Fruit fly (Drosophila melanogaster) whole organism, embryonic: ENCODE measurements around the gene Obp28a.

ENCODE experiments used
- ATbp ChIP-seq: fragments of 200-800 bp; sonication (Bioruptor generic); optimal IDR thresholded peaks from 2 replicates; lab custom pipeline; 2017; ENCODE audit warnings: missing biosample characterization, mild to moderate bottlenecking, missing genetic modification characterization, missing genetic modification reagents
- Antp ChIP-seq: fragments of 200-800 bp; sonication (Bioruptor generic); optimal IDR thresholded peaks from 3 replicates; lab custom pipeline; 2016; ENCODE audit warnings: missing biosample characterization, missing genetic modification characterization
- B-H1 ChIP-seq: fragments of 200-800 bp; sonication (Bioruptor generic); IDR thresholded peaks from 3 replicates; pipeline ENCODE4 v1.3.6; 2022; ENCODE audit warnings: missing biosample characterization, missing genetic modification characterization
- CG1024 ChIP-seq: fragments of 200-800 bp; sonication (Bioruptor generic); IDR thresholded peaks from 2 replicates; pipeline ENCODE4 v1.3.6; 2022; ENCODE audit warnings: missing biosample characterization, missing genetic modification characterization
- CG10267 ChIP-seq: fragments of 200-800 bp; sonication (Bioruptor generic); optimal IDR thresholded peaks from 2 replicates; lab custom pipeline; 2018; ENCODE audit warnings: missing biosample characterization, mild to moderate bottlenecking, missing genetic modification characterization, moderate library complexity
- CG10321 ChIP-seq: fragments of 200-800 bp; sonication (Bioruptor generic); IDR thresholded peaks from 2 replicates; pipeline ENCODE4 v1.3.6; 2022; ENCODE audit warnings: missing biosample characterization, missing genetic modification characterization
- CG10959 ChIP-seq: fragments of 200-800 bp; sonication (Bioruptor generic); IDR thresholded peaks from 2 replicates; pipeline ENCODE4 v1.3.6; 2022; ENCODE audit warnings: missing biosample characterization, missing genetic modification characterization
- CG1233 ChIP-seq: fragments of 200-800 bp; sonication (Bioruptor generic); optimal IDR thresholded peaks from 4 replicates; lab custom pipeline; 2018; ENCODE audit warnings: missing biosample characterization, mild to moderate bottlenecking, missing genetic modification characterization
- CG1602 ChIP-seq: fragments of 200-800 bp; sonication (Bioruptor generic); optimal IDR thresholded peaks from 3 replicates; lab custom pipeline; 2016; ENCODE audit warnings: missing biosample characterization, missing genetic modification characterization
- CG1603 ChIP-seq: fragments of 200-800 bp; sonication (Bioruptor generic); optimal IDR thresholded peaks from 2 replicates; lab custom pipeline; 2019; ENCODE audit warnings: missing biosample characterization, mild to moderate bottlenecking, missing genetic modification characterization, moderate library complexity
- CG16779 ChIP-seq: fragments of 200-800 bp; sonication (Bioruptor generic); IDR thresholded peaks from 2 replicates; pipeline ENCODE4 v1.3.6; 2022; ENCODE audit warnings: missing biosample characterization, missing genetic modification characterization
- CG17186 ChIP-seq: fragments of 200-800 bp; sonication (Bioruptor generic); optimal IDR thresholded peaks from 3 replicates; lab custom pipeline; 2017; ENCODE audit warnings: missing biosample characterization, missing genetic modification reagents, missing genetic modification characterization
- CG17385 ChIP-seq: fragments of 200-800 bp; sonication (Bioruptor generic); optimal IDR thresholded peaks from 3 replicates; lab custom pipeline; 2018; ENCODE audit warnings: missing biosample characterization, mild to moderate bottlenecking, missing genetic modification characterization
- CG17802 ChIP-seq: fragments of 200-800 bp; sonication (Bioruptor generic); optimal IDR thresholded peaks from 2 replicates; lab custom pipeline; 2018; ENCODE audit warnings: missing biosample characterization, mild to moderate bottlenecking, missing genetic modification characterization, moderate library complexity
- CG1792 ChIP-seq: fragments of 200-800 bp; sonication (Bioruptor generic); optimal IDR thresholded peaks from 2 replicates; lab custom pipeline; 2016; ENCODE audit warnings: missing biosample characterization, missing genetic modification characterization
- CG18599 ChIP-seq: fragments of 200-800 bp; sonication (Bioruptor generic); optimal IDR thresholded peaks from 3 replicates; lab custom pipeline; 2017; ENCODE audit warnings: missing biosample characterization, missing genetic modification characterization, mild to moderate bottlenecking, moderate library complexity, missing genetic modification reagents
- CG3281 ChIP-seq: fragments of 200-800 bp; sonication (Bioruptor generic); optimal IDR thresholded peaks from 3 replicates; lab custom pipeline; 2017; ENCODE audit warnings: missing biosample characterization, mild to moderate bottlenecking, missing genetic modification characterization
- CG33213 ChIP-seq: fragments of 200-800 bp; sonication (Bioruptor generic); optimal IDR thresholded peaks from 3 replicates; lab custom pipeline; 2016; ENCODE audit warnings: missing biosample characterization, missing genetic modification characterization
- CG34422 ChIP-seq: fragments of 200-800 bp; sonication (Bioruptor generic); IDR thresholded peaks from 3 replicates; pipeline ENCODE4 v1.3.6; 2022; ENCODE audit warnings: missing biosample characterization, missing genetic modification characterization
- CG5953 ChIP-seq: fragments of 200-800 bp; sonication (Bioruptor generic); IDR thresholded peaks from 2 replicates; pipeline ENCODE4 v1.3.6; 2022; ENCODE audit warnings: missing biosample characterization, missing genetic modification characterization
- CG7928 ChIP-seq: fragments of 200-800 bp; sonication (Bioruptor generic); optimal IDR thresholded peaks from 2 replicates; lab custom pipeline; 2017; ENCODE audit warnings: missing biosample characterization, mild to moderate bottlenecking, missing genetic modification characterization
- CG8089 ChIP-seq: fragments of 200-800 bp; sonication (Bioruptor generic); optimal IDR thresholded peaks from 3 replicates; lab custom pipeline; 2016; ENCODE audit warnings: missing biosample characterization, missing genetic modification characterization
- CG8944 ChIP-seq: fragments of 200-800 bp; sonication (Bioruptor generic); optimal IDR thresholded peaks from 3 replicates; lab custom pipeline; 2016; ENCODE audit warnings: missing biosample characterization, missing genetic modification characterization
- CTCF ChIP-seq: fragments of 200-800 bp; sonication (Bioruptor generic); optimal IDR thresholded peaks from 2 replicates; lab custom pipeline; 2017; ENCODE audit warnings: missing biosample characterization, mild to moderate bottlenecking, missing genetic modification characterization, moderate library complexity
- E2f1 ChIP-seq: fragments of 200-800 bp; sonication (Bioruptor generic); IDR thresholded peaks from 2 replicates; pipeline ENCODE4 v1.3.6; 2022; ENCODE audit warnings: missing biosample characterization, missing genetic modification characterization
- Hr51 ChIP-seq, 2 experiments: fragments of 200-800 bp; sonication (Bioruptor generic); optimal IDR thresholded peaks; 2 replicates in 1 of 2; 3 replicates in 1 of 2; lab custom pipeline; 2016 to 2018; ENCODE audit warnings: missing biosample characterization in 2 of 2, missing genetic modification characterization in 2 of 2, mild to moderate bottlenecking in 1 of 2, moderate library complexity in 1 of 2
- Myb ChIP-seq: fragments of 200-800 bp; sonication (Bioruptor generic); optimal IDR thresholded peaks from 2 replicates; lab custom pipeline; 2016; ENCODE audit warnings: missing biosample characterization, missing genetic modification characterization
- ash1 ChIP-seq: fragments of 200-800 bp; sonication (Bioruptor generic); optimal IDR thresholded peaks from 2 replicates; lab custom pipeline; 2018; ENCODE audit warnings: missing biosample characterization, mild to moderate bottlenecking, missing genetic modification characterization
- bbx ChIP-seq: fragments of 200-800 bp; sonication (Bioruptor generic); IDR thresholded peaks from 2 replicates; pipeline ENCODE4 v1.3.6; 2022; ENCODE audit warnings: missing biosample characterization, missing genetic modification characterization; ENCODE audit not compliant: partially characterized antibody
- bowl ChIP-seq: fragments of 200-800 bp; sonication (Bioruptor generic); IDR thresholded peaks from 2 replicates; pipeline ENCODE4 v1.3.6; 2022; ENCODE audit warnings: missing biosample characterization, missing genetic modification characterization
- cad ChIP-seq: fragments of >200 bp; optimal IDR thresholded peaks from 2 replicates; lab custom pipeline; 2017; ENCODE audit warnings: missing biosample characterization, missing genetic modification characterization
- corto ChIP-seq: fragments of 200-800 bp; sonication (Bioruptor generic); optimal IDR thresholded peaks from 2 replicates; lab custom pipeline; 2016; ENCODE audit warnings: missing biosample characterization, mild to moderate bottlenecking, missing genetic modification characterization, moderate library complexity
- crc ChIP-seq: fragments of 200-800 bp; sonication (Bioruptor generic); optimal IDR thresholded peaks from 2 replicates; lab custom pipeline; 2016; ENCODE audit warnings: missing biosample characterization, missing genetic modification characterization
- crp ChIP-seq, 2 experiments: fragments of 200-800 bp; sonication (Bioruptor generic); optimal IDR thresholded peaks; 2 replicates in 1 of 2; 3 replicates in 1 of 2; lab custom pipeline; 2017; ENCODE audit warnings: missing biosample characterization in 2 of 2, missing genetic modification characterization in 2 of 2, mild to moderate bottlenecking in 1 of 2, moderate library complexity in 1 of 2
- dati ChIP-seq: fragments of 200-800 bp; sonication (Bioruptor generic); IDR thresholded peaks from 2 replicates; pipeline ENCODE4 v1.3.6; 2022; ENCODE audit warnings: missing biosample characterization, missing genetic modification characterization
- fd102C ChIP-seq: fragments of 200-800 bp; sonication (Bioruptor generic); optimal IDR thresholded peaks from 2 replicates; lab custom pipeline; 2018; ENCODE audit warnings: missing biosample characterization, mild to moderate bottlenecking, missing genetic modification characterization, moderate library complexity
- gce ChIP-seq: fragments of 200-800 bp; sonication (Bioruptor generic); IDR thresholded peaks from 3 replicates; pipeline ENCODE4 v1.3.6; 2022; ENCODE audit warnings: missing biosample characterization, missing genetic modification characterization
- gcm ChIP-seq: fragments of 200-800 bp; sonication (Bioruptor generic); optimal IDR thresholded peaks from 2 replicates; lab custom pipeline; 2019; ENCODE audit warnings: missing biosample characterization, mild to moderate bottlenecking, missing genetic modification characterization, moderate library complexity
- gsb ChIP-seq: fragments of 200-800 bp; sonication (Bioruptor generic); IDR thresholded peaks from 2 replicates; pipeline ENCODE4 v1.3.6; 2022; ENCODE audit warnings: missing biosample characterization, missing genetic modification characterization
- hth ChIP-seq: fragments of >200 bp; optimal IDR thresholded peaks from 2 replicates; lab custom pipeline; 2017; ENCODE audit warnings: inconsistent platforms
- jing ChIP-seq: fragments of 200-800 bp; sonication (Bioruptor generic); optimal IDR thresholded peaks from 2 replicates; lab custom pipeline; 2018; ENCODE audit warnings: missing biosample characterization, mild to moderate bottlenecking, missing genetic modification characterization
- kni ChIP-seq: fragments of 200-800 bp; sonication (Bioruptor generic); optimal IDR thresholded peaks from 3 replicates; lab custom pipeline; 2017; ENCODE audit warnings: mild to moderate bottlenecking, missing biosample characterization, missing genetic modification reagents, missing genetic modification characterization
- lbe ChIP-seq: fragments of 200-800 bp; sonication (Bioruptor generic); optimal IDR thresholded peaks from 2 replicates; lab custom pipeline; 2016; ENCODE audit warnings: missing biosample characterization, mild to moderate bottlenecking, missing genetic modification characterization
- sens-2 ChIP-seq: fragments of 200-800 bp; sonication (Bioruptor generic); IDR thresholded peaks from 2 replicates; pipeline ENCODE4 v1.3.6; 2022; ENCODE audit warnings: missing biosample characterization, missing genetic modification characterization
- sisA ChIP-seq: fragments of 200-800 bp; sonication (Bioruptor generic); IDR thresholded peaks from 2 replicates; pipeline ENCODE4 v1.3.6; 2022; ENCODE audit warnings: missing biosample characterization, missing genetic modification characterization
- tin ChIP-seq: fragments of 200-800 bp; sonication (Bioruptor generic); optimal IDR thresholded peaks from 3 replicates; lab custom pipeline; 2016; ENCODE audit warnings: missing biosample characterization, missing genetic modification characterization
- trem ChIP-seq: fragments of 200-800 bp; optimal IDR thresholded peaks from 3 replicates; lab custom pipeline; 2019; ENCODE audit warnings: missing biosample characterization, mild to moderate bottlenecking, missing genetic modification characterization, moderate library complexity
- trh ChIP-seq: fragments of 200-800 bp; sonication (Bioruptor generic); optimal IDR thresholded peaks from 2 replicates; lab custom pipeline; 2016; ENCODE audit warnings: missing biosample characterization, missing genetic modification characterization

The Obp28a gene

DNA sequence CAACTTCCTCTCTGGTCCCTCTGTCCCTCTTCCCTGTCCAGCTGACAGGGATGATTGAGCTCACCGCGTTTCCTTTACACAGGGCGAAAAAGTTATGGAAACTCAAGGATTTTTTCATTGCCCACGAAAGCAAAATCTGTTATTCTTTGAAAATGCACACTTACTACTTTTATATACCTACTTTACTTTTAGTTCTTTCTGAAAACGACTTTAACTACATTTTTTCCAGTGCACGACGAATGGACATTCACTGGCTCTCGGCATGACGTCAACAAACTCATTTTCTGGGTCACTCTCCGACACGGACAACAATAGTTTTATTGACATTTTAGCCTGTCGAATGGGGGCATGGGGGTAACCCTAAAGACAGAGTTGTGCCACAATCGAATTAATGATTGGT, 15.7 kb upstream of the Obp28a start (continued):
- TF ChIP-seq CG33213 (GFP tag; lab: Kevin White, UChicago) (peak; percentile 21), Hr51 (GFP tag; optimal IDR thresholded peaks at IDR 0.05; lab: Kevin White, UChicago) (peak; percentile 30 to 64), kni (GFP tag; lab: Kevin White, UChicago) (peak; percentile 58), trem (tag; lab: Kevin White, UChicago) (peak; percentile 61), gce (GFP tag; lab: Robert Waterston, UW) (0 out of 3 replicates have a peak, but pooled peaks have one; percentile 16), CG34422 (GFP tag; lab: Robert Waterston, UW) (peak; percentile 79), CG10267 (tag; lab: Kevin White, UChicago) (peak; percentile 76), CG10959 (peak; percentile 52), CG3281 (GFP tag; lab: Kevin White, UChicago) (peak; percentile 69), CG1602 (GFP tag; lab: Kevin White, UChicago) (peak; percentile 55), CG10321 (no peak), Myb (GFP tag; lab: Kevin White, UChicago) (peak; percentile 53), CG1233 (GFP tag; lab: Kevin White, UChicago) (peak; percentile 64), sisA (GFP tag; lab: Robert Waterston, UW) (peak; percentile 68), jing (GFP tag; lab: Kevin White, UChicago) (peak; percentile 13), CG1792 (GFP tag; lab: Kevin White, UChicago) (peak; percentile 18), B-H1 (GFP tag; lab: Robert Waterston, UW) (peak; percentile 42; the same call in 2 of the 3 replicates), ash1 (peak; percentile 31), CG1024 (GFP tag; lab: Robert Waterston, UW) (peak; percentile 71), CG17385 (GFP tag; lab: Kevin White, UChicago) (peak; percentile 75), CG8089 (GFP tag; lab: Kevin White, UChicago) (peak; percentile 66), cad (GFP tag; lab: Kevin White, UChicago) (no peak), sens-2 (GFP tag; lab: Robert Waterston, UW) (0 out of 2 replicates have a peak, but pooled peaks have one; percentile 54), crc (GFP tag; lab: Kevin White, UChicago) (peak; percentile 88), bbx (GFP tag; lab: Robert Waterston, UW) (no peak), ATbp (GFP tag; lab: Kevin White, UChicago) (peak; percentile 66), CG17186 (GFP tag; lab: Kevin White, UChicago) (peak; percentile 32), bowl (0 out of 2 replicates have a peak, but pooled peaks have one; percentile 35), Antp (peak; percentile 77), CG8944 (peak; percentile 59), trh (GFP tag; lab: Kevin White, UChicago) (no peak), CG17802 (tag; lab: Kevin White, UChicago) (peak; percentile 25), hth (lab: Kevin White, UChicago) (no peak), CG16779 (GFP tag; lab: Robert Waterston, UW) (peak; percentile 54; the same call in 1 of the 2 replicates), CG5953 (peak; percentile 47; the same call in 1 of the 2 replicates), gsb (GFP tag; lab: Robert Waterston, UW) (no peak), fd102C (peak; percentile 72), crp (GFP tag; optimal IDR thresholded peaks at IDR 0.05; lab: Kevin White, UChicago) (no peak), CG7928 (GFP tag; lab: Kevin White, UChicago) (no peak), CG1603 (tag; lab: Kevin White, UChicago) (peak; percentile 78), corto (GFP tag; lab: Kevin White, UChicago) (no peak), E2f1 (GFP tag; lab: Robert Waterston, UW) (peak; percentile 75), gcm (GFP tag; lab: Kevin White, UChicago) (peak; percentile 63), CG18599 (GFP tag; lab: Kevin White, UChicago) (peak; percentile 92), dati (GFP tag; lab: Robert Waterston, UW) (no peak), lbe (no peak), tin (GFP tag; lab: Kevin White, UChicago) (peak; percentile 72), CTCF (GFP tag; lab: Kevin White, UChicago) (no peak)
